Fruit fly (Drosophila melanogaster) whole organism, embryonic: ENCODE measurements around the gene UBL3.

Source experiments
- Ada2b ChIP-seq: fragments of 200-800 bp; sonication (Bioruptor generic); IDR thresholded peaks from 2 replicates; pipeline ENCODE4 v1.3.6; 2022; ENCODE audit warnings: missing biosample characterization, missing genetic modification characterization
- CG10543 ChIP-seq: fragments of 200-800 bp; sonication (Bioruptor generic); optimal IDR thresholded peaks from 3 replicates; lab custom pipeline; 2017; ENCODE audit warnings: missing biosample characterization, mild to moderate bottlenecking, missing genetic modification characterization, moderate library complexity
- CG11247 ChIP-seq: fragments of 200-800 bp; sonication (Bioruptor generic); IDR thresholded peaks from 2 replicates; pipeline ENCODE4 v1.3.6; 2022; ENCODE audit warnings: missing biosample characterization, missing genetic modification characterization
- CG11696 ChIP-seq: fragments of 200-800 bp; sonication (Bioruptor generic); IDR thresholded peaks from 2 replicates; pipeline ENCODE4 v1.3.6; 2022; ENCODE audit warnings: missing biosample characterization, missing genetic modification characterization
- CG13624 ChIP-seq: fragments of 200-800 bp; sonication (Bioruptor generic); optimal IDR thresholded peaks from 2 replicates; lab custom pipeline; 2016; ENCODE audit warnings: missing biosample characterization, missing genetic modification characterization
- CG13894 ChIP-seq: fragments of 200-800 bp; sonication (Bioruptor generic); optimal IDR thresholded peaks from 3 replicates; lab custom pipeline; 2018; ENCODE audit warnings: missing biosample characterization, mild to moderate bottlenecking, missing genetic modification characterization, moderate library complexity
- CG14667 ChIP-seq: fragments of 200-800 bp; sonication (Bioruptor generic); IDR thresholded peaks from 2 replicates; pipeline ENCODE4 v1.3.6; 2022; ENCODE audit warnings: missing biosample characterization, missing genetic modification characterization
- CG15514 ChIP-seq: fragments of 200-800 bp; sonication (Bioruptor generic); optimal IDR thresholded peaks from 3 replicates; lab custom pipeline; 2017; ENCODE audit warnings: missing biosample characterization, missing genetic modification characterization, mild to moderate bottlenecking, moderate library complexity, missing genetic modification reagents
- CG1647 ChIP-seq: fragments of 200-800 bp; sonication (Bioruptor generic); optimal IDR thresholded peaks from 3 replicates; lab custom pipeline; 2016; ENCODE audit warnings: missing biosample characterization, missing genetic modification characterization
- CG17186 ChIP-seq: fragments of 200-800 bp; sonication (Bioruptor generic); optimal IDR thresholded peaks from 3 replicates; lab custom pipeline; 2017; ENCODE audit warnings: missing biosample characterization, missing genetic modification reagents, missing genetic modification characterization
- CG18262 ChIP-seq: fragments of 200-800 bp; optimal IDR thresholded peaks from 3 replicates; lab custom pipeline; 2019; ENCODE audit warnings: missing biosample characterization, mild to moderate bottlenecking, missing genetic modification characterization, moderate library complexity
- CG18619 ChIP-seq: fragments of 200-800 bp; sonication (Bioruptor generic); optimal IDR thresholded peaks from 3 replicates; lab custom pipeline; 2017; ENCODE audit warnings: missing biosample characterization, mild to moderate bottlenecking, missing genetic modification characterization
- CG2129 ChIP-seq: fragments of 200-800 bp; sonication (Bioruptor generic); IDR thresholded peaks from 2 replicates; pipeline ENCODE4 v1.3.6; 2022; ENCODE audit warnings: missing biosample characterization, missing genetic modification characterization; ENCODE audit not compliant: partially characterized antibody
- CG3065 ChIP-seq: fragments of 200-800 bp; sonication (Bioruptor generic); optimal IDR thresholded peaks from 2 replicates; lab custom pipeline; 2016; ENCODE audit warnings: missing biosample characterization, missing genetic modification characterization
- CG42726 ChIP-seq: fragments of 200-800 bp; sonication (Bioruptor generic); IDR thresholded peaks from 2 replicates; pipeline ENCODE4 v1.3.6; 2022; ENCODE audit warnings: missing biosample characterization, missing genetic modification characterization; ENCODE audit not compliant: partially characterized antibody
- CG4617 ChIP-seq: fragments of 200-800 bp; sonication (Bioruptor generic); optimal IDR thresholded peaks from 3 replicates; lab custom pipeline; 2016; ENCODE audit warnings: missing biosample characterization, missing genetic modification characterization, borderline replicate concordance
- CG4707 ChIP-seq: fragments of 200-800 bp; sonication (Bioruptor generic); optimal IDR thresholded peaks from 2 replicates; lab custom pipeline; 2018; ENCODE audit warnings: missing biosample characterization, mild to moderate bottlenecking, missing genetic modification characterization, moderate library complexity
- CG6175 ChIP-seq: fragments of 200-800 bp; sonication (Bioruptor generic); IDR thresholded peaks from 3 replicates; pipeline ENCODE4 v1.3.6; 2022; ENCODE audit warnings: missing biosample characterization, missing genetic modification characterization
- CG6683 ChIP-seq: fragments of 200-800 bp; sonication (Bioruptor generic); optimal IDR thresholded peaks from 2 replicates; lab custom pipeline; 2017; ENCODE audit warnings: missing biosample characterization, mild to moderate bottlenecking, missing genetic modification characterization, missing genetic modification reagents
- CG6854 ChIP-seq: fragments of 200-800 bp; sonication (Bioruptor generic); optimal IDR thresholded peaks from 3 replicates; lab custom pipeline; 2017; ENCODE audit warnings: missing biosample characterization, mild to moderate bottlenecking, missing genetic modification characterization
- CG7271 ChIP-seq: fragments of 200-800 bp; sonication (Bioruptor generic); optimal IDR thresholded peaks from 2 replicates; lab custom pipeline; 2018; ENCODE audit warnings: missing biosample characterization, mild to moderate bottlenecking, missing genetic modification characterization, moderate library complexity
- CG8089 ChIP-seq: fragments of 200-800 bp; sonication (Bioruptor generic); optimal IDR thresholded peaks from 3 replicates; lab custom pipeline; 2016; ENCODE audit warnings: missing biosample characterization, missing genetic modification characterization
- CG8944 ChIP-seq: fragments of 200-800 bp; sonication (Bioruptor generic); optimal IDR thresholded peaks from 3 replicates; lab custom pipeline; 2016; ENCODE audit warnings: missing biosample characterization, missing genetic modification characterization
- CG9437 ChIP-seq: fragments of 200-800 bp; sonication (Bioruptor generic); optimal IDR thresholded peaks from 2 replicates; lab custom pipeline; 2018; ENCODE audit warnings: missing biosample characterization, mild to moderate bottlenecking, missing genetic modification characterization
- CG9727 ChIP-seq: fragments of 200-800 bp; sonication (Bioruptor generic); optimal IDR thresholded peaks from 3 replicates; lab custom pipeline; 2017; ENCODE audit warnings: missing biosample characterization, mild to moderate bottlenecking, missing genetic modification characterization
- Chrac-16 ChIP-seq: fragments of 200-800 bp; sonication (Bioruptor generic); optimal IDR thresholded peaks from 3 replicates; lab custom pipeline; 2016; ENCODE audit warnings: missing biosample characterization, missing genetic modification characterization
- Dek ChIP-seq: fragments of 200-800 bp; sonication (Bioruptor generic); optimal IDR thresholded peaks from 3 replicates; lab custom pipeline; 2019; ENCODE audit warnings: missing biosample characterization, mild to moderate bottlenecking, missing genetic modification characterization, moderate library complexity
- Fer2 ChIP-seq: fragments of 200-800 bp; sonication (Bioruptor generic); optimal IDR thresholded peaks from 2 replicates; lab custom pipeline; 2018; ENCODE audit warnings: missing biosample characterization, mild to moderate bottlenecking, missing genetic modification characterization, moderate library complexity
- Jarid2 ChIP-seq: fragments of 200-800 bp; sonication (Bioruptor generic); optimal IDR thresholded peaks from 3 replicates; lab custom pipeline; 2017; ENCODE audit warnings: mild to moderate bottlenecking, missing biosample characterization, missing genetic modification reagents, missing genetic modification characterization
- Myb ChIP-seq: fragments of 200-800 bp; sonication (Bioruptor generic); optimal IDR thresholded peaks from 2 replicates; lab custom pipeline; 2016; ENCODE audit warnings: missing biosample characterization, missing genetic modification characterization
- Nf-YB ChIP-seq: fragments of 200-800 bp; sonication (Bioruptor generic); optimal IDR thresholded peaks from 3 replicates; lab custom pipeline; 2019; ENCODE audit warnings: missing biosample characterization, mild to moderate bottlenecking, missing genetic modification characterization, moderate library complexity
- Oli ChIP-seq: fragments of 200-800 bp; sonication (Bioruptor generic); optimal IDR thresholded peaks from 2 replicates; lab custom pipeline; 2018; ENCODE audit warnings: missing biosample characterization, mild to moderate bottlenecking, missing genetic modification characterization, moderate library complexity
- Sox100B ChIP-seq: fragments of 200-800 bp; sonication (Bioruptor generic); optimal IDR thresholded peaks from 3 replicates; lab custom pipeline; 2018; ENCODE audit warnings: missing biosample characterization, mild to moderate bottlenecking, missing genetic modification characterization
- Xbp1 ChIP-seq: fragments of 200-800 bp; sonication (Bioruptor generic); optimal IDR thresholded peaks from 3 replicates; lab custom pipeline; 2016; ENCODE audit warnings: missing biosample characterization, mild to moderate bottlenecking, missing genetic modification characterization
- cas ChIP-seq: fragments of 200-800 bp; sonication (Bioruptor generic); IDR thresholded peaks from 2 replicates; pipeline ENCODE4 v1.3.6; 2022; ENCODE audit warnings: missing biosample characterization, missing genetic modification characterization
- da ChIP-seq: fragments of 200-800 bp; sonication (Bioruptor generic); optimal IDR thresholded peaks from 2 replicates; lab custom pipeline; 2016; ENCODE audit warnings: missing biosample characterization, missing genetic modification characterization
- eve ChIP-seq, 2 experiments: fragments of >200 bp; optimal IDR thresholded peaks; 2 replicates each; lab custom pipeline; 2017; ENCODE audit warnings: missing biosample characterization in 2 of 2, missing genetic modification characterization in 2 of 2
- gem ChIP-seq: fragments of 200-800 bp; sonication (Bioruptor generic); optimal IDR thresholded peaks from 2 replicates; lab custom pipeline; 2019; ENCODE audit warnings: missing biosample characterization, mild to moderate bottlenecking, missing genetic modification characterization, moderate library complexity
- grn ChIP-seq: fragments of 200-800 bp; sonication (Bioruptor generic); optimal IDR thresholded peaks from 3 replicates; lab custom pipeline; 2017; ENCODE audit warnings: missing biosample characterization, missing genetic modification characterization
- gro ChIP-seq: fragments of 200-800 bp; sonication (Bioruptor generic); optimal IDR thresholded peaks from 2 replicates; lab custom pipeline; 2016; ENCODE audit warnings: missing biosample characterization, missing genetic modification characterization
- h ChIP-seq: fragments of >200 bp; optimal IDR thresholded peaks from 2 replicates; lab custom pipeline; 2017
- hb ChIP-seq: fragments of 200-800 bp; sonication (Bioruptor generic); IDR thresholded peaks from 3 replicates; pipeline ENCODE4 v1.3.6; 2022; ENCODE audit warnings: missing biosample characterization, missing genetic modification characterization; ENCODE audit not compliant: partially characterized antibody
- hbn ChIP-seq: fragments of 200-800 bp; sonication (Bioruptor generic); IDR thresholded peaks from 2 replicates; pipeline ENCODE4 v1.3.6; 2022; ENCODE audit warnings: missing biosample characterization, missing genetic modification characterization; ENCODE audit not compliant: partially characterized antibody
- luna ChIP-seq: fragments of 200-800 bp; sonication (Bioruptor generic); optimal IDR thresholded peaks from 2 replicates; lab custom pipeline; 2016; ENCODE audit warnings: missing biosample characterization, missing genetic modification characterization
- mam ChIP-seq: fragments of 200-800 bp; sonication (Bioruptor generic); optimal IDR thresholded peaks from 3 replicates; lab custom pipeline; 2016; ENCODE audit warnings: missing biosample characterization, missing genetic modification characterization
- org-1 ChIP-seq: fragments of 200-800 bp; sonication (Bioruptor generic); optimal IDR thresholded peaks from 2 replicates; lab custom pipeline; 2017; ENCODE audit warnings: missing biosample characterization, missing genetic modification characterization
- otp ChIP-seq: fragments of 200-800 bp; sonication (Bioruptor generic); IDR thresholded peaks from 3 replicates; pipeline ENCODE4, ENCODE4 v1.3.6; 2022; ENCODE audit warnings: missing biosample characterization, missing genetic modification characterization
- pum ChIP-seq: fragments of 200-800 bp; sonication (Bioruptor generic); optimal IDR thresholded peaks from 2 replicates; lab custom pipeline; 2016; ENCODE audit warnings: missing biosample characterization, missing genetic modification characterization
- ranshi ChIP-seq: fragments of 200-800 bp; sonication (Bioruptor generic); IDR thresholded peaks from 2 replicates; pipeline ENCODE4 v1.3.6; 2022; ENCODE audit warnings: missing biosample characterization, missing genetic modification characterization
- schlank ChIP-seq: fragments of 200-800 bp; sonication (Bioruptor generic); optimal IDR thresholded peaks from 2 replicates; lab custom pipeline; 2018; ENCODE audit warnings: missing biosample characterization, mild to moderate bottlenecking, missing genetic modification characterization
- sens ChIP-seq: fragments of 200-800 bp; sonication (Bioruptor generic); peaks from one replicate; lab custom pipeline; 2016; ENCODE audit warnings: missing biosample characterization, missing genetic modification characterization

The UBL3 gene

dm6 chrX:15867863-15868262, 14.9 kb upstream of the UBL3 start, which contains the start of gene Gapdh2 (continued):
- peak; percentile 83 for TF ChIP-seq Myb (GFP tag; lab: Kevin White, UChicago)
- TF ChIP-seq CG2129 = no peak
- TF ChIP-seq CG6175 = peak; percentile 98
- peak; percentile 95 for TF ChIP-seq CG4617 (GFP tag; lab: Kevin White, UChicago)
- TF ChIP-seq CG9437 (GFP tag; lab: Kevin White, UChicago) = peak; percentile 96
- TF ChIP-seq CG3065 (GFP tag; lab: Kevin White, UChicago) = peak; percentile 91
- TF ChIP-seq CG13894 = peak; percentile 100
- TF ChIP-seq CG6854 = peak; percentile 100
- TF ChIP-seq sens (GFP tag; lab: Kevin White, UChicago) = peak; percentile 100
- peak; percentile 99 for TF ChIP-seq gem (tag; lab: Kevin White, UChicago)
- TF ChIP-seq Xbp1 (GFP tag; lab: Kevin White, UChicago) = peak; percentile 98
- TF ChIP-seq org-1 (GFP tag; lab: Kevin White, UChicago) = peak; percentile 99
- TF ChIP-seq CG10543 (GFP tag; lab: Kevin White, UChicago) = peak; percentile 100
- TF ChIP-seq CG4707 (GFP tag; lab: Kevin White, UChicago) = peak; percentile 97
- TF ChIP-seq Chrac-16 (GFP tag; lab: Kevin White, UChicago) = peak; percentile 96
- peak; percentile 99 for TF ChIP-seq Oli (tag; lab: Kevin White, UChicago)
- TF ChIP-seq CG14667 (GFP tag; lab: Robert Waterston, UW) = peak; percentile 97
- TF ChIP-seq CG6683 (GFP tag; lab: Kevin White, UChicago) = peak; percentile 99
- TF ChIP-seq h = no peak
- peak; percentile 96 for TF ChIP-seq CG15514 (GFP tag; lab: Kevin White, UChicago)
- TF ChIP-seq da (GFP tag; lab: Kevin White, UChicago) = peak; percentile 89
- TF ChIP-seq CG11696 (GFP tag; lab: Robert Waterston, UW) = peak; percentile 97
- peak; percentile 100 for TF ChIP-seq Dek (tag; lab: Kevin White, UChicago)
- TF ChIP-seq ranshi (GFP tag; lab: Robert Waterston, UW) = peak; percentile 99
- TF ChIP-seq CG1647 (GFP tag; lab: Kevin White, UChicago) = peak; percentile 97
- TF ChIP-seq hb (GFP tag; lab: Robert Waterston, UW) = no peak
- TF ChIP-seq CG18619 (GFP tag; lab: Kevin White, UChicago) = peak; percentile 99
- peak; percentile 98 for TF ChIP-seq CG11247
- peak; percentile 99 for TF ChIP-seq cas (GFP tag; lab: Robert Waterston, UW)
- peak; percentile 99 for TF ChIP-seq Ada2b
- TF ChIP-seq CG13624 = peak; percentile 99
- TF ChIP-seq CG7271 = peak; percentile 94
- TF ChIP-seq CG17186 (GFP tag; lab: Kevin White, UChicago) = peak; percentile 87
- no peak for TF ChIP-seq hbn (GFP tag; lab: Robert Waterston, UW)
- peak; percentile 93 for TF ChIP-seq pum (GFP tag; lab: Kevin White, UChicago)
- TF ChIP-seq CG9727 (GFP tag; lab: Kevin White, UChicago) = peak; percentile 99
- peak; percentile 99 for TF ChIP-seq Sox100B (GFP tag; lab: Kevin White, UChicago)
- peak; percentile 100 for TF ChIP-seq Fer2 (tag; lab: Kevin White, UChicago)
- peak; percentile 97 for TF ChIP-seq mam (GFP tag; lab: Kevin White, UChicago)
- peak in 1 of 2 experiments; percentile 100 for TF ChIP-seq eve (GFP tag; optimal IDR thresholded peaks at IDR 0.05; lab: Kevin White, UChicago)
- peak; percentile 99 for TF ChIP-seq schlank (tag; lab: Kevin White, UChicago)
- no peak for TF ChIP-seq CG42726 (GFP tag; lab: Robert Waterston, UW)
- TF ChIP-seq otp (GFP tag; lab: Robert Waterston, UW) = peak; percentile 99
- peak; percentile 92 for TF ChIP-seq Nf-YB
- peak; percentile 90 for TF ChIP-seq CG8089 (GFP tag; lab: Kevin White, UChicago)
- peak; percentile 95 for TF ChIP-seq Jarid2 (GFP tag; lab: Kevin White, UChicago)
- TF ChIP-seq grn (GFP tag; lab: Kevin White, UChicago) = peak; percentile 91
- peak; percentile 99 for TF ChIP-seq CG18262 (tag; lab: Kevin White, UChicago)
- peak; percentile 93 for TF ChIP-seq CG8944 (GFP tag; lab: Kevin White, UChicago)
- TF ChIP-seq luna (GFP tag; lab: Kevin White, UChicago) = peak; percentile 94
- peak; percentile 99 for TF ChIP-seq gro
